Worm (Caenorhabditis elegans) whole organism, L1 larva: ENCODE measurements around the gene DH11.2.

Source experiments
- C04F5.9 ChIP-seq: sonication (generic microtip); optimal IDR thresholded peaks from 2 replicates; lab custom pipeline; 2016; ENCODE audit warnings: missing genetic modification characterization, missing compliant biosample characterization
- C16A3.4 ChIP-seq: fragments of 150-350 bp; optimal IDR thresholded peaks from 2 replicates; lab custom pipeline; 2014; ENCODE audit warnings: missing biosample characterization, missing genetic modification characterization
- F16B12.6 ChIP-seq: fragments of 150-350 bp; optimal IDR thresholded peaks from 2 replicates; lab custom pipeline; 2014; ENCODE audit warnings: missing biosample characterization, missing genetic modification characterization
- alr-1 ChIP-seq: fragments of 200-800 bp; sonication (Bioruptor generic); optimal IDR thresholded peaks from 2 replicates; lab custom pipeline; 2018; ENCODE audit warnings: borderline replicate concordance, mild to moderate bottlenecking, missing genetic modification characterization, missing compliant biosample characterization
- ceh-63 ChIP-seq: fragments of 200-800 bp; sonication (Bioruptor generic); optimal IDR thresholded peaks from 2 replicates; lab custom pipeline; 2018; ENCODE audit warnings: mild to moderate bottlenecking, missing genetic modification characterization, missing compliant biosample characterization
- ceh-88 ChIP-seq: fragments of 200-800 bp; sonication (Bioruptor generic); IDR thresholded peaks from 2 replicates; pipeline ENCODE4 v1.3.6; 2022; ENCODE audit warnings: missing genetic modification characterization, missing compliant biosample characterization
- ces-1 ChIP-seq: fragments of 150-350 bp; optimal IDR thresholded peaks from 2 replicates; lab custom pipeline; 2014; ENCODE audit warnings: missing biosample characterization, missing genetic modification reagents, missing genetic modification characterization
- efl-1 ChIP-seq, 4 experiments: fragments of 150-350 bp; optimal IDR thresholded peaks in 3 of 4; peaks in 1 of 4; 1 replicate in 1 of 4; 2 replicates in 3 of 4; lab custom pipeline; 2014; ENCODE audit warnings: missing biosample characterization in 2 of 4, missing genetic modification characterization in 2 of 4, missing genetic modification reagents in 2 of 4
- efl-3 ChIP-seq: fragments of 200-800 bp; sonication (Bioruptor generic); optimal IDR thresholded peaks from 2 replicates; lab custom pipeline; 2018; ENCODE audit warnings: mild to moderate bottlenecking, missing genetic modification characterization, missing compliant biosample characterization
- fkh-8 ChIP-seq: sonication (generic microtip); optimal IDR thresholded peaks from 2 replicates; lab custom pipeline; 2016; ENCODE audit warnings: mild to moderate bottlenecking, missing genetic modification characterization, missing compliant biosample characterization
- fos-1 ChIP-seq: fragments of 150-350 bp; optimal IDR thresholded peaks from 2 replicates; lab custom pipeline; 2014; ENCODE audit warnings: missing biosample characterization, missing genetic modification characterization
- hlh-17 ChIP-seq: fragments of 200-800 bp; sonication (Bioruptor generic); optimal IDR thresholded peaks from 2 replicates; lab custom pipeline; 2018; ENCODE audit warnings: missing genetic modification characterization, mild to moderate bottlenecking, missing compliant biosample characterization, moderate library complexity, borderline replicate concordance
- hpl-2 ChIP-seq: fragments of 150-350 bp; optimal IDR thresholded peaks from 2 replicates; lab custom pipeline; 2014; ENCODE audit warnings: missing biosample characterization, missing genetic modification reagents, missing genetic modification characterization
- jun-1 ChIP-seq: fragments of 150-350 bp; optimal IDR thresholded peaks from 2 replicates; lab custom pipeline; 2014; ENCODE audit warnings: missing biosample characterization, missing genetic modification reagents, missing genetic modification characterization
- lin-14 ChIP-seq: fragments of 200-800 bp; sonication (Bioruptor generic); optimal IDR thresholded peaks from 2 replicates; lab custom pipeline; 2018; ENCODE audit warnings: mild to moderate bottlenecking, missing genetic modification characterization, moderate library complexity, missing compliant biosample characterization
- lin-35 ChIP-seq, 2 experiments: fragments of 150-350 bp; optimal IDR thresholded peaks; 2 replicates each; lab custom pipeline; 2014; ENCODE audit warnings: missing biosample characterization in 2 of 2, missing genetic modification characterization in 2 of 2, missing genetic modification reagents in 2 of 2
- lsy-2 ChIP-seq, 2 experiments: fragments of 150-350 bp; optimal IDR thresholded peaks; 2 replicates each; lab custom pipeline; 2014; ENCODE audit warnings: missing biosample characterization in 2 of 2, missing genetic modification characterization in 2 of 2
- mdl-1 ChIP-seq, 2 experiments: fragments of 150-350 bp; optimal IDR thresholded peaks; 2 replicates each; lab custom pipeline; 2014 to 2017; ENCODE audit warnings: missing biosample characterization in 2 of 2, missing genetic modification characterization in 2 of 2, inconsistent platforms in 1 of 2
- mef-2 ChIP-seq: fragments of 150-350 bp; optimal IDR thresholded peaks from 2 replicates; lab custom pipeline; 2014; ENCODE audit warnings: missing biosample characterization, missing genetic modification characterization
- mep-1 ChIP-seq: fragments of 150-350 bp; optimal IDR thresholded peaks from 2 replicates; lab custom pipeline; 2014; ENCODE audit warnings: missing biosample characterization, missing genetic modification characterization
- nhr-12 ChIP-seq: sonication (generic microtip); optimal IDR thresholded peaks from 2 replicates; lab custom pipeline; 2017; ENCODE audit warnings: missing biosample characterization, missing genetic modification characterization
- nhr-237 ChIP-seq: fragments of 150-350 bp; optimal IDR thresholded peaks from 2 replicates; lab custom pipeline; 2014; ENCODE audit warnings: missing biosample characterization, missing genetic modification characterization
- nhr-28 ChIP-seq: fragments of 150-350 bp; optimal IDR thresholded peaks from 2 replicates; lab custom pipeline; 2014; ENCODE audit warnings: missing biosample characterization, missing genetic modification characterization
- nhr-47 ChIP-seq: sonication (generic microtip); optimal IDR thresholded peaks from 2 replicates; lab custom pipeline; 2016; ENCODE audit warnings: mild to moderate bottlenecking, missing genetic modification characterization, moderate library complexity, missing compliant biosample characterization
- nhr-77 ChIP-seq: fragments of 150-350 bp; optimal IDR thresholded peaks from 2 replicates; lab custom pipeline; 2014; ENCODE audit warnings: missing biosample characterization, missing genetic modification characterization
- nhr-84 ChIP-seq: sonication (generic microtip); optimal IDR thresholded peaks from 2 replicates; lab custom pipeline; 2017; ENCODE audit warnings: missing biosample characterization, missing genetic modification characterization
- nhr-85 ChIP-seq: sonication (generic microtip); peaks from one replicate; lab custom pipeline; 2016; ENCODE audit warnings: missing genetic modification characterization, inconsistent platforms, missing compliant biosample characterization
- nhr-90 ChIP-seq: sonication (generic microtip); optimal IDR thresholded peaks from 2 replicates; lab custom pipeline; 2016; ENCODE audit warnings: mild to moderate bottlenecking, missing genetic modification characterization, missing compliant biosample characterization; ENCODE audit not compliant: poor library complexity
- pag-3 ChIP-seq: sonication (generic microtip); optimal IDR thresholded peaks from 2 replicates; lab custom pipeline; 2017; ENCODE audit warnings: missing genetic modification characterization, mild to moderate bottlenecking, missing compliant biosample characterization, antibody characterized with exemption, borderline replicate concordance; ENCODE audit not compliant: insufficient read depth
- pax-3 ChIP-seq: fragments of 200-800 bp; sonication (Bioruptor generic); optimal IDR thresholded peaks from 2 replicates; lab custom pipeline; 2018; ENCODE audit warnings: mild to moderate bottlenecking, missing genetic modification characterization, moderate library complexity, missing compliant biosample characterization
- pqm-1 ChIP-seq: sonication (generic microtip); optimal IDR thresholded peaks from 3 replicates; lab custom pipeline; 2017; ENCODE audit warnings: missing biosample characterization, missing genetic modification characterization
- rnt-1 ChIP-seq: sonication (generic microtip); optimal IDR thresholded peaks from 2 replicates; lab custom pipeline; 2016; ENCODE audit warnings: mild to moderate bottlenecking, missing genetic modification characterization, moderate library complexity, missing compliant biosample characterization
- skn-1 ChIP-seq: fragments of 150-350 bp; optimal IDR thresholded peaks from 2 replicates; lab custom pipeline; 2014; ENCODE audit warnings: missing biosample characterization, missing genetic modification characterization
- snu-23 ChIP-seq: sonication (generic microtip); optimal IDR thresholded peaks from 2 replicates; lab custom pipeline; 2016; ENCODE audit warnings: missing genetic modification characterization, missing compliant biosample characterization
- swsn-7 ChIP-seq: sonication (generic microtip); optimal IDR thresholded peaks from 2 replicates; lab custom pipeline; 2016; ENCODE audit warnings: missing genetic modification characterization, missing compliant biosample characterization
- tbx-2 ChIP-seq: sonication (generic microtip); optimal IDR thresholded peaks from 2 replicates; lab custom pipeline; 2016; ENCODE audit warnings: missing genetic modification characterization, missing compliant biosample characterization
- unc-130 ChIP-seq: fragments of 150-350 bp; optimal IDR thresholded peaks from 2 replicates; lab custom pipeline; 2017; ENCODE audit warnings: missing biosample characterization, missing genetic modification characterization, inconsistent platforms
- xbp-1 ChIP-seq: sonication (generic microtip); optimal IDR thresholded peaks from 2 replicates; lab custom pipeline; 2016; ENCODE audit warnings: missing genetic modification characterization, missing compliant biosample characterization
- zip-4 ChIP-seq: fragments of 200-800 bp; sonication (Bioruptor generic); optimal IDR thresholded peaks from 2 replicates; lab custom pipeline; 2018; ENCODE audit warnings: mild to moderate bottlenecking, missing genetic modification characterization, moderate library complexity, missing compliant biosample characterization
- ztf-11 ChIP-seq, 2 experiments: sonication (generic microtip); optimal IDR thresholded peaks; 2 replicates each; lab custom pipeline; 2016 to 2017; ENCODE audit warnings: missing genetic modification characterization in 2 of 2, missing biosample characterization in 1 of 2, missing compliant biosample characterization in 1 of 2
- ztf-4 ChIP-seq: fragments of 150-350 bp; optimal IDR thresholded peaks from 2 replicates; lab custom pipeline; 2014; ENCODE audit warnings: missing biosample characterization, missing genetic modification characterization

DH11.2 gene

ce11 chrII:8041642-8042041 is 29.0 kb downstream of the DH11.2 start (continued):
- TF ChIP-seq alr-1 (tag; lab: Kevin White, UChicago) (no peak), jun-1 (no peak), nhr-84 (no peak), rnt-1 (peak; percentile 13), nhr-90 (tag; lab: Kevin White, UChicago) (no peak), mef-2 (tag; lab: Kevin White, UChicago) (no peak), hpl-2 (no peak), nhr-237 (tag; lab: Kevin White, UChicago) (no peak), skn-1 (tag; lab: Kevin White, UChicago) (peak; percentile 21), efl-3 (GFP tag; lab: Kevin White, UChicago) (no peak), nhr-28 (tag; lab: Kevin White, UChicago) (no peak), pax-3 (tag; lab: Kevin White, UChicago) (no peak), C16A3.4 (tag; lab: Kevin White, UChicago) (peak; percentile 18), pag-3 (tag; lab: Kevin White, UChicago) (no peak), pqm-1 (tag; lab: Kevin White, UChicago) (no peak), F16B12.6 (tag; lab: Kevin White, UChicago) (no peak), nhr-12 (no peak), ztf-4 (tag; lab: Kevin White, UChicago) (no peak), ceh-88 (no peak), mdl-1 (tag; optimal IDR thresholded peaks at IDR 0.05; lab: Kevin White, UChicago) (no peak), ztf-11 (tag; optimal IDR thresholded peaks at IDR 0.05; lab: Kevin White, UChicago) (no peak), fos-1 (tag; lab: Kevin White, UChicago) (no peak), unc-130 (no peak), nhr-47 (peak; percentile 27), fkh-8 (no peak), zip-4 (GFP tag; lab: Kevin White, UChicago) (no peak), lsy-2 (tag; optimal IDR thresholded peaks at IDR 0.05; lab: Kevin White, UChicago) (peak; percentile 65 to 74), C04F5.9 (tag; lab: Kevin White, UChicago) (no peak), ceh-63 (GFP tag; lab: Kevin White, UChicago) (no peak), nhr-85 (tag; lab: Kevin White, UChicago) (peak; percentile 54), efl-1 (optimal IDR thresholded peaks at IDR 0.05; lab: Kevin White, UChicago) (peak; percentile 21 to 38), efl-1 (GFP tag; optimal IDR thresholded peaks at IDR 0.05 in 1 of 2; lab: Kevin White, UChicago) (peak; percentile 47 to 68), lin-35 (GFP tag; optimal IDR thresholded peaks at IDR 0.05; lab: Kevin White, UChicago) (peak; percentile 30 to 60), xbp-1 (tag; lab: Kevin White, UChicago) (peak; percentile 23), ces-1 (GFP tag; lab: Kevin White, UChicago) (no peak), snu-23 (GFP tag; lab: Kevin White, UChicago) (peak; percentile 43), swsn-7 (peak; percentile 48), lin-14 (GFP tag; lab: Kevin White, UChicago) (peak; percentile 30)
- TF ChIP-seq, all 84 proteins: peak for 20

ce11 chrII:8042289-8042688 is 29.7 kb downstream of the DH11.2 start, which contains the start of gene T05H10.1:
T05H10.1 (plus strand) TSS chrII:8042589.
- TF ChIP-seq nhr-28 (tag; lab: Kevin White, UChicago), result no peak
- no peak for TF ChIP-seq ztf-4 (tag; lab: Kevin White, UChicago)
- no peak for TF ChIP-seq nhr-84
- TF ChIP-seq hlh-17 (GFP tag; lab: Kevin White, UChicago), result no peak
- TF ChIP-seq nhr-47, result no peak
- TF ChIP-seq tbx-2 (tag; lab: Kevin White, UChicago), result no peak
- TF ChIP-seq fos-1 (tag; lab: Kevin White, UChicago), result no peak
- TF ChIP-seq mep-1 (tag; lab: Kevin White, UChicago), result no peak
- no peak for TF ChIP-seq nhr-77
- no peak for TF ChIP-seq efl-3 (GFP tag; lab: Kevin White, UChicago)
- no peak for TF ChIP-seq mdl-1 (tag; optimal IDR thresholded peaks at IDR 0.05; lab: Kevin White, UChicago)
- TF ChIP-seq C16A3.4 (tag; lab: Kevin White, UChicago), result no peak
- TF ChIP-seq C04F5.9 (tag; lab: Kevin White, UChicago), result no peak
